Worm (Caenorhabditis elegans): ENCODE measurements around the gene ZK1290.1.

The ZK1290.1 gene

ce11 chrII:7561494-7561893 is at the start of gene ZK1290.1, which contains the start of gene ZK1290.11:
ZK1290.1 (plus strand) TSS chrII:7561764.
ZK1290.11 (minus strand) TSS chrII:7561594.
- TF ChIP-seq ceh-16 (tag; optimal IDR thresholded peaks at IDR 0.05) (no peak), ceh-9 (tag; optimal IDR thresholded peaks at IDR 0.05) (no peak), nhr-77 (tag; optimal IDR thresholded peaks at IDR 0.05) (no peak), nfya-1 (tag; optimal IDR thresholded peaks at IDR 0.05; ENCODE audit: insufficient read depth) (no peak), elt-2 (tag; optimal IDR thresholded peaks at IDR 0.05) (no peak), lin-15B (tag; optimal IDR thresholded peaks at IDR 0.05) (no peak), fkh-2 (tag; optimal IDR thresholded peaks at IDR 0.05) (no peak), nhr-76 (tag; optimal IDR thresholded peaks at IDR 0.05) (no peak), nhr-28 (tag; optimal IDR thresholded peaks at IDR 0.05) (no peak), unc-39 (tag; optimal IDR thresholded peaks at IDR 0.05) (no peak), nhr-12 (tag; optimal IDR thresholded peaks at IDR 0.05) (no peak), nhr-237 (tag; optimal IDR thresholded peaks at IDR 0.05) (no peak), zag-1 (tag; optimal IDR thresholded peaks at IDR 0.05) (no peak), sea-2 (GFP tag; optimal IDR thresholded peaks at IDR 0.05) (no peak), ZK546.5 (tag; optimal IDR thresholded peaks at IDR 0.05) (no peak), aly-2 (tag; optimal IDR thresholded peaks at IDR 0.05) (no peak), lin-39 (tag; optimal IDR thresholded peaks at IDR 0.05) (no peak), mdl-1 (tag; optimal IDR thresholded peaks at IDR 0.05) (no peak), nhr-43 (tag; optimal IDR thresholded peaks at IDR 0.05; ENCODE audit: poor library complexity, severe bottlenecking) (no peak)

- no peak for TF ChIP-seq mml-1 (tag; optimal IDR thresholded peaks at IDR 0.05)
- no peak for TF ChIP-seq skn-1 (tag; optimal IDR thresholded peaks at IDR 0.05)
- no peak for TF ChIP-seq egl-27 (tag; optimal IDR thresholded peaks at IDR 0.05)
- no peak for TF ChIP-seq nhr-25 (tag; optimal IDR thresholded peaks at IDR 0.05)
- no peak for TF ChIP-seq unc-62 (GFP tag; optimal IDR thresholded peaks at IDR 0.05)
- TF ChIP-seq lin-15B (tag; optimal IDR thresholded peaks at IDR 0.05), result no peak
- no peak for TF ChIP-seq zag-1 (tag; optimal IDR thresholded peaks at IDR 0.05)
- TF ChIP-seq lin-39 (tag; optimal IDR thresholded peaks at IDR 0.05), result no peak
- no peak for TF ChIP-seq ceh-28 (tag; optimal IDR thresholded peaks at IDR 0.05)
- no peak for TF ChIP-seq mdl-1 (tag; optimal IDR thresholded peaks at IDR 0.05)
- TF ChIP-seq elt-1 (tag; optimal IDR thresholded peaks at IDR 0.05), result no peak
- no peak for TF ChIP-seq ztf-4 (tag; optimal IDR thresholded peaks at IDR 0.05)
- no peak for TF ChIP-seq nhr-76 (tag; optimal IDR thresholded peaks at IDR 0.05)
- TF ChIP-seq nhr-23 (tag; optimal IDR thresholded peaks at IDR 0.05), result no peak
- no peak for TF ChIP-seq R02D3.7 (tag; optimal IDR thresholded peaks at IDR 0.05)
- no peak for TF ChIP-seq sea-2 (GFP tag; optimal IDR thresholded peaks at IDR 0.05)
- TF ChIP-seq hmg-11 (tag; optimal IDR thresholded peaks at IDR 0.05), result no peak
- TF ChIP-seq pha-4 (tag; optimal IDR thresholded peaks at IDR 0.05), result no peak
- TF ChIP-seq nhr-237 (tag; optimal IDR thresholded peaks at IDR 0.05), result no peak
- TF ChIP-seq nhr-12 (tag; optimal IDR thresholded peaks at IDR 0.05), result no peak
Measured at ce11 chrII:7519221-7519620, 42.3 kb upstream of the ZK1290.1 start, which contains the start of gene glb-9. glb-9 (minus strand) TSS chrII:7519321.

ce11 chrII:7521420-7521819 is 40.1 kb upstream of the ZK1290.1 start:
- TF ChIP-seq pqm-1 (tag; optimal IDR thresholded peaks at IDR 0.05), result no peak
- TF ChIP-seq nhr-28 (tag; optimal IDR thresholded peaks at IDR 0.05), result no peak
- TF ChIP-seq fkh-2 (tag; optimal IDR thresholded peaks at IDR 0.05), result no peak
- TF ChIP-seq aly-2 (tag; optimal IDR thresholded peaks at IDR 0.05), result no peak
- TF ChIP-seq unc-39 (tag; optimal IDR thresholded peaks at IDR 0.05), result no peak
- TF ChIP-seq lsy-12 (tag; optimal IDR thresholded peaks at IDR 0.05), result no peak
- TF ChIP-seq nhr-237 (tag; optimal IDR thresholded peaks at IDR 0.05), result no peak
- no peak for TF ChIP-seq unc-62 (GFP tag; optimal IDR thresholded peaks at IDR 0.05)
- no peak for TF ChIP-seq fos-1 (tag; optimal IDR thresholded peaks at IDR 0.05)
- no peak for TF ChIP-seq skn-1 (tag; optimal IDR thresholded peaks at IDR 0.05)
- no peak for TF ChIP-seq elt-2 (tag; optimal IDR thresholded peaks at IDR 0.05)

ce11 chrII:7523281-7523680 is 38.3 kb upstream of the ZK1290.1 start, which contains the start of gene ZK1290.15:
ZK1290.15 (plus strand) TSS chrII:7523581.
- TF ChIP-seq hmg-11 (tag; optimal IDR thresholded peaks at IDR 0.05), result no peak
- TF ChIP-seq fkh-10 (GFP tag; optimal IDR thresholded peaks at IDR 0.05), result no peak
- TF ChIP-seq pha-4 (tag; optimal IDR thresholded peaks at IDR 0.05), result no peak
- TF ChIP-seq ceh-82 (tag; optimal IDR thresholded peaks at IDR 0.05), result no peak
- no peak for TF ChIP-seq egl-5 (tag; optimal IDR thresholded peaks at IDR 0.05)
- TF ChIP-seq ceh-28 (tag; optimal IDR thresholded peaks at IDR 0.05), result no peak
- TF ChIP-seq mml-1 (tag; optimal IDR thresholded peaks at IDR 0.05), result no peak
- TF ChIP-seq nhr-23 (tag; optimal IDR thresholded peaks at IDR 0.05), result no peak
- TF ChIP-seq elt-3 (tag; optimal IDR thresholded peaks at IDR 0.05), result no peak

All from whole organism, L3 larva.